Worm (Caenorhabditis elegans) whole organism, mixed stage, embryonic: ENCODE results near the gene PDB1.1.

Experiments
- ceh-39 ChIP-seq: fragments of 150-350 bp; optimal IDR thresholded peaks from 2 replicates; lab custom pipeline; 2014; ENCODE audit warnings: missing biosample characterization, missing genetic modification characterization
- elt-1 ChIP-seq: sonication (generic microtip); optimal IDR thresholded peaks from 2 replicates; lab custom pipeline; 2017; ENCODE audit warnings: missing genetic modification characterization, mild to moderate bottlenecking, missing compliant biosample characterization, antibody characterized with exemption, moderate library complexity, borderline replicate concordance; ENCODE audit not compliant: insufficient read depth
- nhr-28 ChIP-seq: fragments of 150-350 bp; optimal IDR thresholded peaks from 2 replicates; lab custom pipeline; 2014; ENCODE audit warnings: missing biosample characterization, missing genetic modification characterization
- nhr-76 ChIP-seq: sonication (generic microtip); optimal IDR thresholded peaks from 2 replicates; lab custom pipeline; 2017; ENCODE audit warnings: missing biosample characterization, missing genetic modification characterization
- pha-4 ChIP-seq: fragments of 150-350 bp; optimal IDR thresholded peaks from 2 replicates; lab custom pipeline; 2018; ENCODE audit warnings: missing biosample characterization, missing genetic modification reagents, missing genetic modification characterization
- snpc-4 ChIP-seq: fragments of 150-350 bp; optimal IDR thresholded peaks from 2 replicates; lab custom pipeline; 2014; ENCODE audit warnings: missing biosample characterization, missing genetic modification characterization
- unc-62 ChIP-seq: fragments of 150-350 bp; optimal IDR thresholded peaks from 2 replicates; lab custom pipeline; 2014; ENCODE audit warnings: missing biosample characterization, missing genetic modification reagents, missing genetic modification characterization
- zip-8 ChIP-seq: fragments of 150-350 bp; optimal IDR thresholded peaks from 2 replicates; lab custom pipeline; 2014; ENCODE audit warnings: missing biosample characterization, missing genetic modification characterization
- ztf-11 ChIP-seq: fragments of 150-350 bp; optimal IDR thresholded peaks from 2 replicates; lab custom pipeline; 2014; ENCODE audit warnings: missing biosample characterization, missing genetic modification characterization

DNA sequence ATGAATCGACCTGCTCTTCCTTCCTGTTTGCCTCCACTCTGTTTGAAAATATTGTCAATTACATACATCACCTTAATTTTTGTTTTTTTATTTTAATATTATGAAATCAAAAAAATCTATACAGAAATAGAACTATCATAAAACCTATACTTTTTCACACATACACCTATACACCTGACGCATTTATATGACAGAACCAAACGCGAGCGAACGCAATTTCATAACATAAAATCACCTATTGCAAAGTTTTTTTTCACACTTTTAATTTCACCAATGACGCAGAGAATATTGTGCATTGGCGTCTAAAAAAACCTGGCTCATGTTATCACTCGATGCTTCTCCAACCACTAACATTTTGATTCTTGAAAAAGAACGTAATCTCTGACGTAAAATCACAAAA lies 3.1 kb upstream of the PDB1.1 start:
- TF ChIP-seq unc-62: no peak
- TF ChIP-seq elt-1: no peak
- no peak for TF ChIP-seq snpc-4 (tag; lab: Kevin White, UChicago)
- TF ChIP-seq zip-8: no peak
- no peak for TF ChIP-seq ztf-11 (tag; lab: Kevin White, UChicago)
- TF ChIP-seq nhr-76 (tag; lab: Kevin White, UChicago): no peak
- no peak for TF ChIP-seq pha-4 (tag; lab: Kevin White, UChicago)
- no peak for TF ChIP-seq ceh-39 (tag; lab: Kevin White, UChicago)
- no peak for TF ChIP-seq nhr-28 (tag; lab: Kevin White, UChicago)
